Worm (Caenorhabditis elegans) whole organism, L1 larva: ENCODE results near the gene srt-52.

Experiments
- ceh-88 ChIP-seq: fragments of 200-800 bp; sonication (Bioruptor generic); IDR thresholded peaks from 2 replicates; pipeline ENCODE4 v1.3.6; 2022; ENCODE audit warnings: missing genetic modification characterization, missing compliant biosample characterization
- ces-1 ChIP-seq: fragments of 150-350 bp; optimal IDR thresholded peaks from 2 replicates; lab custom pipeline; 2014; ENCODE audit warnings: missing biosample characterization, missing genetic modification reagents, missing genetic modification characterization
- dpl-1 ChIP-seq, 3 experiments: fragments of 150-350 bp in 2 of 3; sonication (generic microtip) in 1 of 3; optimal IDR thresholded peaks; 2 replicates each; lab custom pipeline; 2014 to 2017; ENCODE audit warnings: missing biosample characterization in 3 of 3, missing genetic modification characterization in 3 of 3, missing genetic modification reagents in 3 of 3
- fkh-10 ChIP-seq: sonication (generic microtip); optimal IDR thresholded peaks from 2 replicates; lab custom pipeline; 2017; ENCODE audit warnings: missing biosample characterization, missing genetic modification reagents, missing genetic modification characterization
- fkh-8 ChIP-seq: sonication (generic microtip); optimal IDR thresholded peaks from 2 replicates; lab custom pipeline; 2016; ENCODE audit warnings: mild to moderate bottlenecking, missing genetic modification characterization, missing compliant biosample characterization
- fos-1 ChIP-seq: fragments of 150-350 bp; optimal IDR thresholded peaks from 2 replicates; lab custom pipeline; 2014; ENCODE audit warnings: missing biosample characterization, missing genetic modification characterization
- jun-1 ChIP-seq: fragments of 150-350 bp; optimal IDR thresholded peaks from 2 replicates; lab custom pipeline; 2014; ENCODE audit warnings: missing biosample characterization, missing genetic modification reagents, missing genetic modification characterization
- lin-13 ChIP-seq: fragments of 150-350 bp; optimal IDR thresholded peaks from 2 replicates; lab custom pipeline; 2014; ENCODE audit warnings: missing biosample characterization, missing genetic modification reagents, missing genetic modification characterization
- lin-15B ChIP-seq: fragments of 150-350 bp; sonication (generic microtip); optimal IDR thresholded peaks from 3 replicates; lab custom pipeline; 2014; ENCODE audit warnings: missing biosample characterization, missing genetic modification characterization
- nhr-11 ChIP-seq: fragments of 150-350 bp; optimal IDR thresholded peaks from 2 replicates; lab custom pipeline; 2014; ENCODE audit warnings: missing biosample characterization, missing genetic modification characterization
- nhr-12 ChIP-seq: sonication (generic microtip); optimal IDR thresholded peaks from 2 replicates; lab custom pipeline; 2017; ENCODE audit warnings: missing biosample characterization, missing genetic modification characterization
- nhr-76 ChIP-seq: sonication (generic microtip); optimal IDR thresholded peaks from 2 replicates; lab custom pipeline; 2017; ENCODE audit warnings: missing biosample characterization, missing genetic modification characterization
- nhr-77 ChIP-seq: fragments of 150-350 bp; optimal IDR thresholded peaks from 2 replicates; lab custom pipeline; 2014; ENCODE audit warnings: missing biosample characterization, missing genetic modification characterization
- ztf-11 ChIP-seq, 2 experiments: sonication (generic microtip); optimal IDR thresholded peaks; 2 replicates each; lab custom pipeline; 2016 to 2017; ENCODE audit warnings: missing genetic modification characterization in 2 of 2, missing biosample characterization in 1 of 2, missing compliant biosample characterization in 1 of 2

ce11 chrV:20518-20917, 35.3 kb downstream of the srt-52 start, which contains the start of gene egl-8:
- no peak for TF ChIP-seq ztf-11 (tag; optimal IDR thresholded peaks at IDR 0.05; lab: Kevin White, UChicago)
- TF ChIP-seq fos-1 (tag; lab: Kevin White, UChicago) = no peak
- TF ChIP-seq nhr-12 (tag; lab: Kevin White, UChicago) = no peak
- TF ChIP-seq nhr-77 = no peak
- TF ChIP-seq fkh-8 (tag; lab: Kevin White, UChicago) = no peak
- TF ChIP-seq lin-13 (GFP tag; lab: Kevin White, UChicago) = no peak
- TF ChIP-seq ces-1 (GFP tag; lab: Kevin White, UChicago) = no peak
- no peak for TF ChIP-seq fkh-10 (GFP tag; lab: Kevin White, UChicago)
- TF ChIP-seq ceh-88 (GFP tag; lab: Robert Waterston, UW) = no peak
- no peak for TF ChIP-seq nhr-11 (tag; lab: Kevin White, UChicago)
- no peak for TF ChIP-seq lin-15B (tag; lab: Kevin White, UChicago)
- no peak for TF ChIP-seq jun-1 (tag; lab: Kevin White, UChicago)
- TF ChIP-seq nhr-76 (tag; lab: Kevin White, UChicago) = no peak
- no peak for TF ChIP-seq dpl-1 (GFP tag; optimal IDR thresholded peaks at IDR 0.05; lab: Kevin White, UChicago)
